Worm (Caenorhabditis elegans): ENCODE results near the gene wip-1.

DNA sequence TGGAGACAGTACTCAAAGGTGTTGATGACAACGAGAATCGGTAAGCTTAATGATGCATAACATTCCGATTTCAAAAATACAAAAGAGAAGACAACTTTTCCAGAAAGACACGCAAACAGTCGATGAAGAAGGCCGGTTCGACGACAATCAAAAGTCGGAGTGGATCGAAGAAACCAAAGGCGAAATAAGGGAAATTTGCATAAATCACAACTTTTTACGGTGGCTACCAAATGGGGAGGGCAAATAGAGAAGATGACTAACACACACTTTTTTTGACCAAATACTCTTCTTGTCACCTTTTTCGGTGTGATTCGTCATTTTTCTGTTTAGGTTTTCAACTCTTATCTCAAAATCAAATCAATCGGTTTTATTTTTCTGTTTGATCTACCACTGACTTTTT, 17.7 kb downstream of the wip-1 start, which contains the start of gene C45G9.6:
- TF ChIP-seq lsy-27 (tag; optimal IDR thresholded peaks at IDR 0.05; ENCODE audit: borderline replicate concordance, insufficient read depth) (no peak), Y67H2A.10 (GFP tag; conservative IDR thresholded peaks at IDR 0.05) (no peak), unc-130 (GFP tag; optimal IDR thresholded peaks at IDR 0.05) (no peak), unc-62 (GFP tag; optimal IDR thresholded peaks at IDR 0.05) (no peak), dpff-1 (tag; optimal IDR thresholded peaks at IDR 0.05) (no peak), lir-1 (GFP tag; conservative IDR thresholded peaks at IDR 0.05) (no peak), zfh-2 (GFP tag; conservative IDR thresholded peaks at IDR 0.05) (no peak), pbrm-1 (GFP tag; IDR thresholded peaks at IDR 0.05) (no peak), tbp1 (GFP tag; optimal IDR thresholded peaks at IDR 0.05) (no peak), hmg-1.2 (GFP tag; IDR thresholded peaks at IDR 0.05) (no peak), hlh-12 (tag; optimal IDR thresholded peaks at IDR 0.05) (no peak), let-607 (tag; optimal IDR thresholded peaks at IDR 0.05) (no peak), B0019.2 (GFP tag; conservative IDR thresholded peaks at IDR 0.05) (no peak), lin-26 (GFP tag; IDR thresholded peaks at IDR 0.05) (no peak)
